Worm (Caenorhabditis elegans) whole organism, L3 larva: Measurements from ENCODE around the gene F02C12.3.

Source experiments
- ceh-28 ChIP-seq: fragments of 150-350 bp; optimal IDR thresholded peaks from 2 replicates; lab custom pipeline; 2014; ENCODE audit warnings: missing biosample characterization, missing genetic modification reagents, missing genetic modification characterization
- ceh-82 ChIP-seq: fragments of 150-350 bp; optimal IDR thresholded peaks from 2 replicates; lab custom pipeline; 2014; ENCODE audit warnings: missing biosample characterization, missing genetic modification characterization
- elt-1 ChIP-seq: fragments of 150-350 bp; optimal IDR thresholded peaks from 2 replicates; lab custom pipeline; 2014; ENCODE audit warnings: missing biosample characterization, missing genetic modification characterization
- fkh-2 ChIP-seq: fragments of 150-350 bp; optimal IDR thresholded peaks from 2 replicates; lab custom pipeline; 2014; ENCODE audit warnings: missing biosample characterization, missing genetic modification reagents, missing genetic modification characterization
- fos-1 ChIP-seq: fragments of 150-350 bp; optimal IDR thresholded peaks from 2 replicates; lab custom pipeline; 2014; ENCODE audit warnings: missing biosample characterization, missing genetic modification characterization
- lin-15B ChIP-seq: fragments of 150-350 bp; optimal IDR thresholded peaks from 2 replicates; lab custom pipeline; 2014; ENCODE audit warnings: missing biosample characterization, missing genetic modification characterization
- lin-39 ChIP-seq: fragments of 150-350 bp; optimal IDR thresholded peaks from 2 replicates; lab custom pipeline; 2018; ENCODE audit warnings: missing biosample characterization, missing genetic modification reagents, missing genetic modification characterization
- nhr-12 ChIP-seq: fragments of 150-350 bp; optimal IDR thresholded peaks from 2 replicates; lab custom pipeline; 2014; ENCODE audit warnings: missing biosample characterization, missing genetic modification characterization
- nhr-25 ChIP-seq: sonication (generic microtip); optimal IDR thresholded peaks from 2 replicates; lab custom pipeline; 2017; ENCODE audit warnings: missing biosample characterization, missing genetic modification characterization
- pha-4 ChIP-seq: fragments of 150-350 bp; optimal IDR thresholded peaks from 2 replicates; lab custom pipeline; 2014; ENCODE audit warnings: missing biosample characterization, missing genetic modification reagents, missing genetic modification characterization
- pqm-1 ChIP-seq: fragments of 150-350 bp; optimal IDR thresholded peaks from 2 replicates; lab custom pipeline; 2017; ENCODE audit warnings: missing biosample characterization, missing genetic modification characterization, inconsistent platforms
- snpc-4 ChIP-seq: fragments of 150-350 bp; optimal IDR thresholded peaks from 2 replicates; lab custom pipeline; 2014; ENCODE audit warnings: missing biosample characterization, missing genetic modification characterization

ce11 chrX:13376185-13376584, 20.6 kb upstream of the F02C12.3 start:
- TF ChIP-seq lin-15B = no peak
- no peak for TF ChIP-seq lin-39 (tag; lab: Kevin White, UChicago)
- no peak for TF ChIP-seq nhr-12 (tag; lab: Kevin White, UChicago)
- no peak for TF ChIP-seq ceh-82 (tag; lab: Kevin White, UChicago)
- no peak for TF ChIP-seq pha-4 (tag; lab: Kevin White, UChicago)
- no peak for TF ChIP-seq elt-1 (tag; lab: Kevin White, UChicago)
- no peak for TF ChIP-seq nhr-25 (tag; lab: Kevin White, UChicago)
- no peak for TF ChIP-seq pqm-1
- TF ChIP-seq fkh-2 = no peak
- no peak for TF ChIP-seq fos-1 (tag; lab: Kevin White, UChicago)
- no peak for TF ChIP-seq snpc-4 (tag; lab: Kevin White, UChicago)
- TF ChIP-seq ceh-28 (tag; lab: Kevin White, UChicago) = no peak
